Worm (Caenorhabditis elegans): ENCODE results near the gene Y22D7AL.9.

Gene Y22D7AL.9

ce11 chrIII:1580142-1580541 is 33.7 kb downstream of the Y22D7AL.9 start:
- TF ChIP-seq zip-8 (tag; optimal IDR thresholded peaks at IDR 0.05) (no peak), lsy-2 (tag; optimal IDR thresholded peaks at IDR 0.05) (no peak), nhr-2 (tag; optimal IDR thresholded peaks at IDR 0.05) (no peak), ces-1 (GFP tag; optimal IDR thresholded peaks at IDR 0.05) (no peak), nhr-28 (tag; optimal IDR thresholded peaks at IDR 0.05) (no peak), tbx-8 (GFP tag; optimal IDR thresholded peaks at IDR 0.05) (no peak)

ce11 chrIII:1579001-1579400 is 34.8 kb downstream of the Y22D7AL.9 start:
- TF ChIP-seq tbx-8 (GFP tag; optimal IDR thresholded peaks at IDR 0.05), result no peak
- TF ChIP-seq ztf-11 (tag; optimal IDR thresholded peaks at IDR 0.05), result no peak
- TF ChIP-seq elt-1 (tag; optimal IDR thresholded peaks at IDR 0.05; ENCODE audit: borderline replicate concordance, insufficient read depth), result no peak
- no peak for TF ChIP-seq nhr-2 (tag; optimal IDR thresholded peaks at IDR 0.05)
- TF ChIP-seq mls-2 (tag; optimal IDR thresholded peaks at IDR 0.05), result no peak
- peak; percentile 96 for TF ChIP-seq zip-8 (tag; optimal IDR thresholded peaks at IDR 0.05)
- no peak for TF ChIP-seq bed-3 (GFP tag; optimal IDR thresholded peaks at IDR 0.05)

ce11 chrIII:1578566-1578965 is 35.3 kb downstream of the Y22D7AL.9 start:
- TF ChIP-seq M03D4.4 (tag; optimal IDR thresholded peaks at IDR 0.05), result no peak
- no peak for TF ChIP-seq elt-3 (tag; optimal IDR thresholded peaks at IDR 0.05)
- TF ChIP-seq mep-1 (tag; optimal IDR thresholded peaks at IDR 0.05), result no peak
- no peak for TF ChIP-seq drap-1 (GFP tag; optimal IDR thresholded peaks at IDR 0.05)
- no peak for TF ChIP-seq nhr-28 (tag; optimal IDR thresholded peaks at IDR 0.05)
- TF ChIP-seq nhr-237 (tag; optimal IDR thresholded peaks at IDR 0.05), result no peak
- TF ChIP-seq mab-5 (tag; optimal IDR thresholded peaks at IDR 0.05), result no peak
- no peak for TF ChIP-seq lin-13 (tag; optimal IDR thresholded peaks at IDR 0.05)
- no peak for TF ChIP-seq sem-2 (GFP tag; optimal IDR thresholded peaks at IDR 0.05)
- no peak for TF ChIP-seq elt-1 (tag; optimal IDR thresholded peaks at IDR 0.05; ENCODE audit: borderline replicate concordance, insufficient read depth)
- no peak for TF ChIP-seq unc-62 (GFP tag; optimal IDR thresholded peaks at IDR 0.05)
- TF ChIP-seq lin-32 (GFP tag; optimal IDR thresholded peaks at IDR 0.05), result no peak
- no peak for TF ChIP-seq mls-2 (tag; optimal IDR thresholded peaks at IDR 0.05)
- TF ChIP-seq unc-39 (tag; optimal IDR thresholded peaks at IDR 0.05), result no peak

- no peak for TF ChIP-seq ceh-83 (GFP tag; optimal IDR thresholded peaks at IDR 0.05)
- TF ChIP-seq sptf-1 (tag; optimal IDR thresholded peaks at IDR 0.05), result no peak
- no peak for TF ChIP-seq mls-2 (tag; optimal IDR thresholded peaks at IDR 0.05)
- TF ChIP-seq nhr-28 (tag; optimal IDR thresholded peaks at IDR 0.05), result no peak
- no peak for TF ChIP-seq sem-2 (GFP tag; optimal IDR thresholded peaks at IDR 0.05)
- no peak for TF ChIP-seq ham-2 (GFP tag; optimal IDR thresholded peaks at IDR 0.05)
- TF ChIP-seq ces-1 (GFP tag; optimal IDR thresholded peaks at IDR 0.05), result no peak
- TF ChIP-seq elt-3 (tag; optimal IDR thresholded peaks at IDR 0.05), result no peak
- TF ChIP-seq nhr-12 (tag; optimal IDR thresholded peaks at IDR 0.05), result no peak
- no peak for TF ChIP-seq bed-3 (GFP tag; optimal IDR thresholded peaks at IDR 0.05)
- no peak for TF ChIP-seq unc-39 (tag; optimal IDR thresholded peaks at IDR 0.05)
- no peak for TF ChIP-seq elt-1 (tag; optimal IDR thresholded peaks at IDR 0.05; ENCODE audit: borderline replicate concordance, insufficient read depth)
- TF ChIP-seq ztf-11 (tag; optimal IDR thresholded peaks at IDR 0.05), result no peak
- TF ChIP-seq unc-120 (tag; optimal IDR thresholded peaks at IDR 0.05; ENCODE audit: poor library complexity, severe bottlenecking), result no peak
- TF ChIP-seq lin-32 (GFP tag; optimal IDR thresholded peaks at IDR 0.05), result no peak
These were observed 37.4 kb downstream of the Y22D7AL.9 start, which contains the start of gene Y22D7AL.7 for ce11 chrIII:1576451-1576850. Y22D7AL.7 (plus strand) TSS chrIII:1576751.

ce11 chrIII:1575651-1576050 is 38.2 kb downstream of the Y22D7AL.9 start:
- TF ChIP-seq nhr-237 (tag; optimal IDR thresholded peaks at IDR 0.05) (no peak), ceh-83 (GFP tag; optimal IDR thresholded peaks at IDR 0.05) (no peak), bed-3 (GFP tag; optimal IDR thresholded peaks at IDR 0.05) (no peak), unc-62 (GFP tag; optimal IDR thresholded peaks at IDR 0.05) (no peak), lin-13 (tag; optimal IDR thresholded peaks at IDR 0.05) (no peak), blmp-1 (tag; optimal IDR thresholded peaks at IDR 0.05) (no peak), mls-2 (tag; optimal IDR thresholded peaks at IDR 0.05) (no peak), tbx-8 (GFP tag; optimal IDR thresholded peaks at IDR 0.05) (no peak), unc-39 (tag; optimal IDR thresholded peaks at IDR 0.05) (no peak)

- no peak for TF ChIP-seq unc-120 (tag; optimal IDR thresholded peaks at IDR 0.05; ENCODE audit: poor library complexity, severe bottlenecking)
- TF ChIP-seq nhr-12 (tag; optimal IDR thresholded peaks at IDR 0.05), result no peak
- TF ChIP-seq M03D4.4 (tag; optimal IDR thresholded peaks at IDR 0.05), result no peak
- TF ChIP-seq tbx-8 (GFP tag; optimal IDR thresholded peaks at IDR 0.05), result no peak
- no peak for TF ChIP-seq elt-3 (tag; optimal IDR thresholded peaks at IDR 0.05)
- TF ChIP-seq mls-2 (tag; optimal IDR thresholded peaks at IDR 0.05), result no peak
- no peak for TF ChIP-seq unc-39 (tag; optimal IDR thresholded peaks at IDR 0.05)
- no peak for TF ChIP-seq bed-3 (GFP tag; optimal IDR thresholded peaks at IDR 0.05)
- no peak for TF ChIP-seq blmp-1 (tag; optimal IDR thresholded peaks at IDR 0.05)
- TF ChIP-seq ztf-11 (tag; optimal IDR thresholded peaks at IDR 0.05), result no peak
- no peak for TF ChIP-seq pha-4 (tag; optimal IDR thresholded peaks at IDR 0.05)
- TF ChIP-seq drap-1 (GFP tag; optimal IDR thresholded peaks at IDR 0.05), result no peak
- no peak for TF ChIP-seq nhr-237 (tag; optimal IDR thresholded peaks at IDR 0.05)
- TF ChIP-seq nhr-2 (tag; optimal IDR thresholded peaks at IDR 0.05), result no peak
These were observed 43.8 kb downstream of the Y22D7AL.9 start, which contains the start of gene rep-1 for ce11 chrIII:1570006-1570405. rep-1 (plus strand) TSS chrIII:1570306.

Data from whole organism, mixed stage, embryonic.